Worm (Caenorhabditis elegans) whole organism, L2 larva: ENCODE results near the gene fmo-5.
A peak's percentile ranks its signal among the peaks of the same experiment; 100 is the strongest.

Source experiments
- C34F6.9 ChIP-seq: fragments of 150-350 bp; optimal IDR thresholded peaks from 2 replicates; lab custom pipeline; 2014; ENCODE audit warnings: missing biosample characterization, missing genetic modification characterization
- F13H6.1 ChIP-seq: sonication (generic microtip); optimal IDR thresholded peaks from 2 replicates; lab custom pipeline; 2016; ENCODE audit warnings: missing genetic modification characterization, missing compliant biosample characterization
- R02D3.7 ChIP-seq: fragments of 150-350 bp; optimal IDR thresholded peaks from 2 replicates; lab custom pipeline; 2014; ENCODE audit warnings: missing biosample characterization, missing genetic modification characterization
- Y55F3AM.14 ChIP-seq: fragments of 200-800 bp; sonication (Bioruptor generic); optimal IDR thresholded peaks from 2 replicates; lab custom pipeline; 2018; ENCODE audit warnings: mild to moderate bottlenecking, missing genetic modification characterization, missing compliant biosample characterization
- ZK546.5 ChIP-seq: sonication (generic microtip); optimal IDR thresholded peaks from 2 replicates; lab custom pipeline; 2017; ENCODE audit warnings: missing biosample characterization, missing genetic modification characterization
- alr-1 ChIP-seq: fragments of 150-350 bp; optimal IDR thresholded peaks from 2 replicates; lab custom pipeline; 2014; ENCODE audit warnings: missing biosample characterization, missing genetic modification characterization
- ceh-16 ChIP-seq: fragments of 150-350 bp; optimal IDR thresholded peaks from 2 replicates; lab custom pipeline; 2014; ENCODE audit warnings: missing biosample characterization, missing genetic modification characterization
- egl-27 ChIP-seq: sonication (generic microtip); optimal IDR thresholded peaks from 3 replicates; lab custom pipeline; 2017; ENCODE audit warnings: missing biosample characterization, missing genetic modification reagents, missing genetic modification characterization
- elt-3 ChIP-seq: sonication (generic microtip); optimal IDR thresholded peaks from 2 replicates; lab custom pipeline; 2017; ENCODE audit warnings: missing biosample characterization, missing genetic modification characterization
- fos-1 ChIP-seq: fragments of 150-350 bp; optimal IDR thresholded peaks from 2 replicates; lab custom pipeline; 2014; ENCODE audit warnings: missing biosample characterization, missing genetic modification characterization
- lin-13 ChIP-seq: fragments of 150-350 bp; optimal IDR thresholded peaks from 2 replicates; lab custom pipeline; 2014; ENCODE audit warnings: missing biosample characterization, missing genetic modification reagents, missing genetic modification characterization
- lin-39 ChIP-seq: fragments of 150-350 bp; optimal IDR thresholded peaks from 2 replicates; lab custom pipeline; 2014; ENCODE audit warnings: missing biosample characterization, missing genetic modification reagents, missing genetic modification characterization
- lsy-2 ChIP-seq, 2 experiments: fragments of 150-350 bp in 1 of 2; sonication (generic microtip) in 1 of 2; optimal IDR thresholded peaks; 2 replicates each; lab custom pipeline; 2014 to 2017; ENCODE audit warnings: missing biosample characterization in 2 of 2, missing genetic modification characterization in 2 of 2
- mab-5 ChIP-seq: fragments of 150-350 bp; optimal IDR thresholded peaks from 2 replicates; lab custom pipeline; 2014; ENCODE audit warnings: missing biosample characterization, missing genetic modification characterization
- mbf-1 ChIP-seq: sonication (generic microtip); optimal IDR thresholded peaks from 2 replicates; lab custom pipeline; 2017; ENCODE audit warnings: missing biosample characterization, missing genetic modification characterization
- nhr-129 ChIP-seq: fragments of 150-350 bp; optimal IDR thresholded peaks from 2 replicates; lab custom pipeline; 2014; ENCODE audit warnings: missing biosample characterization, missing genetic modification characterization
- nhr-21 ChIP-seq: fragments of 150-350 bp; optimal IDR thresholded peaks from 2 replicates; lab custom pipeline; 2014; ENCODE audit warnings: missing biosample characterization, missing genetic modification characterization
- nhr-237 ChIP-seq: fragments of 150-350 bp; optimal IDR thresholded peaks from 2 replicates; lab custom pipeline; 2014; ENCODE audit warnings: missing biosample characterization, missing genetic modification characterization
- nhr-25 ChIP-seq: fragments of 150-350 bp; sonication (generic microtip); optimal IDR thresholded peaks from 3 replicates; lab custom pipeline; 2014; ENCODE audit warnings: missing biosample characterization, missing genetic modification characterization
- peb-1 ChIP-seq: fragments of 150-350 bp; optimal IDR thresholded peaks from 2 replicates; lab custom pipeline; 2014; ENCODE audit warnings: missing biosample characterization, missing genetic modification characterization
- skn-1 ChIP-seq: sonication (generic microtip); optimal IDR thresholded peaks from 2 replicates; lab custom pipeline; 2017; ENCODE audit warnings: missing biosample characterization, missing genetic modification characterization
- sma-3 ChIP-seq: sonication (generic microtip); optimal IDR thresholded peaks from 2 replicates; lab custom pipeline; 2016; ENCODE audit warnings: missing genetic modification reagents, missing genetic modification characterization, missing compliant biosample characterization
- snpc-4 ChIP-seq: fragments of 150-350 bp; optimal IDR thresholded peaks from 2 replicates; lab custom pipeline; 2014; ENCODE audit warnings: missing biosample characterization, missing genetic modification characterization
- unc-55 ChIP-seq: fragments of 150-350 bp; sonication (generic microtip); optimal IDR thresholded peaks from 3 replicates; lab custom pipeline; 2014; ENCODE audit warnings: missing biosample characterization, missing genetic modification reagents, missing genetic modification characterization
- unc-62 ChIP-seq: fragments of 150-350 bp; optimal IDR thresholded peaks from 2 replicates; lab custom pipeline; 2014; ENCODE audit warnings: missing biosample characterization, missing genetic modification reagents, missing genetic modification characterization
- zag-1 ChIP-seq: fragments of 150-350 bp; optimal IDR thresholded peaks from 2 replicates; lab custom pipeline; 2014; ENCODE audit warnings: missing biosample characterization, missing genetic modification characterization
- ztf-4 ChIP-seq: fragments of 150-350 bp; optimal IDR thresholded peaks from 2 replicates; lab custom pipeline; 2014; ENCODE audit warnings: missing biosample characterization, missing genetic modification characterization

Gene fmo-5

DNA sequence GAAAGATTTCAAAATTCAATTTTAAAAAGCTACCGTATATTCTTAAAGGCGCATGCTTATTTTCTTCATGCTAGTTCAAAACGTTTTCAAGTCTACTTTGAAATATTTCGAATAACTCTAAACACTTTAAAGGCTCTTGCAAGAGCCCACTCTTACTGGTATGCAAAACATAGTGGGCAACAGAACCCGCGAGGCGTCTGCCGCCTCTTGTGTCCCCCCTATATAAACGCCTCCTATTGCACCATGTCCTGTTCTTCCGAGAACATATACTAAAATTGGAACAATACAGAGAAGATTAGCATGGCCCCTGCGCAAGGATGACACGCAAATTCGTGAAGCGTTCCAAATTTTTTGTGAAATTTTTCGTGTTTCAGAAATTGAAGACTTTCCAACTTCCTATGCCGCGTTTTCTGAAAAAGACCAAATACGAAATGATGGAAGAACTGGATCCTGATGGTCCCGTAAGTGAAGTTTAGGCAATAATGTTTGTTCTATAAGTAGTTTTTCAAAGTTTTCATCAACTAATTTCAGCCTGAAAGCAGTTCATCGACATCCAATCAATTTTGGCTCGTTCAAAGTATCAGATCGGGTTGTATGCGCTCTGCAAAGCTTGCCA, 44.5 kb downstream of the fmo-5 start:
- TF ChIP-seq snpc-4 (tag; lab: Kevin White, UChicago) (peak; percentile 88), ztf-4 (no peak)

DNA sequence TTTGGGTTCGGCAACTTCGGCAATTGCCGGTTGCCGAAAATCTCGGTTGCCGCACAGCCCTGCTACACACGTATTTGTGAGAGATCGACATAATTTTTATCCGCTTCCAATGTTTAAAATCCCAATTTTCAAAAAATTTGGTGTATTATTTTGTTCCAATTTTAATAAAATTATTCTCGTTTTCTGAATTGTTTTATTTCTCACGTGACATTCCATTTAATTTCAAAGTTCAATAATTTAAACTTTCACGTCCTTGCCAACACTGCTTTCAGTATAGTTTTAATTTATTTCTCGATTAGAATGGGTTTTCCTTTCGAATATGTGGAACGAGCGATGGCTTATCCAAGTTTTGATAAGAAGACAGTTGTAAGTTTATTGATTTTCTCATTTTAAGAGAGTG, 46.9 kb downstream of the fmo-5 start, which contains the start of gene K09C6.2:
Gene K09C6.2 (plus strand): TSS at position 301 of the 400 bp plus-strand sequence.
- TF ChIP-seq ZK546.5 (no peak), lin-39 (no peak), egl-27 (tag; lab: Kevin White, UChicago) (no peak), fos-1 (tag; lab: Kevin White, UChicago) (no peak), sma-3 (GFP tag; lab: Kevin White, UChicago) (no peak), unc-62 (GFP tag; lab: Kevin White, UChicago) (no peak), skn-1 (tag; lab: Kevin White, UChicago) (no peak), mab-5 (tag; lab: Kevin White, UChicago) (no peak), R02D3.7 (no peak), lsy-2 (tag; optimal IDR thresholded peaks at IDR 0.05; lab: Kevin White, UChicago) (no peak), ztf-4 (no peak), nhr-129 (no peak), snpc-4 (tag; lab: Kevin White, UChicago) (no peak), nhr-237 (tag; lab: Kevin White, UChicago) (no peak)

DNA sequence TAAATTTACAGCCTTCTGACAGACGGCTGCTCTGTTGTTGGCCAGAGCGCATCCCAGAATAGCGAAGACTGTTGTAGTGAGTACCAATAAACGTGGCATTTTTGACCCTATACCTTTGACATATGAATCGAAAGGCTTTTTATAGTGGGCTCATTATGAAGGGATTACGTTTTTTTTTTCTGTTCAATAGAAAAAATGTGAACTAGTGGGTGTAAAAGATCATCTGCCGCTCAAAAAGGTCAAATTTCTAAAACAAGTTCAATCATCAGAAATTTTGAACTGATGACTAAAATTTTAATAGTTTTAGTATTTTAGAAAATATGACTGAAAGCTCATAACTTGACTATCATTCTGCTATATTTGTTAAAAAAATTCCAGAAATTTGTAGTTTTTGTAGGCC, 48.5 kb downstream of the fmo-5 start, which contains the start of gene K09C6.9:
Gene K09C6.9 (minus strand): TSS at position 101 of the 400 bp plus-strand sequence.
- TF ChIP-seq unc-62 (GFP tag; lab: Kevin White, UChicago), result no peak
- TF ChIP-seq alr-1 (tag; lab: Kevin White, UChicago), result no peak
- no peak for TF ChIP-seq lin-13 (GFP tag; lab: Kevin White, UChicago)
- no peak for TF ChIP-seq elt-3 (tag; lab: Kevin White, UChicago)
- TF ChIP-seq unc-55, result no peak
- TF ChIP-seq peb-1, result no peak
- no peak for TF ChIP-seq ZK546.5
- no peak for TF ChIP-seq nhr-129
- TF ChIP-seq lin-39, result no peak
- TF ChIP-seq nhr-21 (tag; lab: Kevin White, UChicago), result no peak

DNA sequence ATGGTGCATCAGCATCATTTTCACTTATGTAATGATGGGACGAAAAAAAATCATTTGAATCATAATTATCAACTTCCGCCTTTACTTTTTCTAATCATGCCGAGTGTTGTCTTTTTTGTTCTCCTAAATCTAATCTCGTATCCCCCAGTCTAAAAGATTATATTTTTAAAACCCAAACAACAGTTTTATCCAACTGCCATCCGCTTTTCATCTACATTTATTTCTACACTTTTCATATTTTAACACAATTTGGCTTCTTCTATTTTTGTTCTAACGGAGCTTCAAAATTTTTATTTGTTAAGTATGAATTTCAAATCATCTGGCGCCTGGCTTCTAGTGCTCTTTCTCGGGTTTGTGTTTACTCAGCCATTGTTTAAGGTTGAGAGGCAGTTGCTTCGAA, 51.3 kb downstream of the fmo-5 start, which contains the start of gene K09C6.3:
Gene K09C6.3 (plus strand): TSS at position 301 of the 400 bp plus-strand sequence.
- TF ChIP-seq nhr-237 (tag; lab: Kevin White, UChicago) (no peak), nhr-25 (tag; lab: Kevin White, UChicago) (no peak), nhr-129 (no peak), zag-1 (no peak), F13H6.1 (no peak), lin-39 (no peak), C34F6.9 (tag; lab: Kevin White, UChicago) (no peak)

DNA sequence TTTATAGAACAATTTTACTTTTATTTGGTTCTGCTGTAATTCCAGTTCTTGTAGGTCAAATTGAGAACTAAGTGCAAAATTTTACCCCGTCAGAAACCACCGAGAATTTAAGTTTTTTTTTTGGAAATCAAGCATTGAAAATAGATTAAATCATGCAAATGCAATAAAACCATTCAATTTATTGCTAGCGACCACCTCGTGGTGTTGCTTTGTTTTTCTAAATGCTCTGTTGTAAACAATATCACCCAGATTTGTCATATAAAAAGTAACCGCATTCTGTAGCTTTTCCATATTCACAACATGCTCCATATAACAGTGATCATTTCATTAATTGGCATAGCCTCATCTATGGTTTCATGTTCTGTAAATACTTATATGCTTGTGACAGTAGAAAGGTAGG, 54.0 kb downstream of the fmo-5 start, which contains the start of gene srbc-12:
Gene srbc-12 (plus strand): TSS at position 301 of the 400 bp plus-strand sequence.
- TF ChIP-seq nhr-25 (tag; lab: Kevin White, UChicago) (no peak), Y55F3AM.14 (no peak), mbf-1 (tag; lab: Kevin White, UChicago) (no peak), ceh-16 (no peak), snpc-4 (tag; lab: Kevin White, UChicago) (no peak), ztf-4 (no peak), fos-1 (tag; lab: Kevin White, UChicago) (no peak), ZK546.5 (no peak)
